Worm (Caenorhabditis elegans) whole organism, L4 larva: Measurements from ENCODE around the gene igcm-4.

Experiments used
- D1046.2 ChIP-seq: fragments of 200-800 bp; sonication (Bioruptor generic); IDR thresholded peaks from 2 replicates; pipeline ENCODE4 v1.3.6; 2022; ENCODE audit warnings: missing genetic modification characterization, missing compliant biosample characterization
- F37D6.2 ChIP-seq: sonication (generic microtip); optimal IDR thresholded peaks from 2 replicates; lab custom pipeline; 2016; ENCODE audit warnings: mild to moderate bottlenecking, missing genetic modification characterization, missing compliant biosample characterization
- F44E2.7 ChIP-seq: fragments of 200-800 bp; sonication (Bioruptor generic); IDR thresholded peaks from 2 replicates; pipeline ENCODE4 v2.1.2; 2022; ENCODE audit warnings: missing genetic modification characterization, missing compliant biosample characterization
- T26A8.4 ChIP-seq: fragments of 200-800 bp; sonication (Bioruptor generic); IDR thresholded peaks from 2 replicates; pipeline ENCODE4 v1.3.6; 2022; ENCODE audit warnings: missing genetic modification characterization, missing compliant biosample characterization
- Y48G9A.11 ChIP-seq: fragments of 200-800 bp; sonication (Bioruptor generic); IDR thresholded peaks from 2 replicates; pipeline ENCODE4 v1.3.6; 2022; ENCODE audit warnings: missing genetic modification reagents, missing genetic modification characterization, missing compliant biosample characterization
- Y5F2A.4 ChIP-seq: fragments of 200-800 bp; sonication (Bioruptor generic); optimal IDR thresholded peaks from 2 replicates; lab custom pipeline; 2018; ENCODE audit warnings: mild to moderate bottlenecking, missing genetic modification characterization, missing compliant biosample characterization
- Y75B8A.6 ChIP-seq: fragments of 200-800 bp; sonication (Bioruptor generic); IDR thresholded peaks from 2 replicates; pipeline ENCODE4 v1.3.6; 2022; ENCODE audit warnings: missing genetic modification reagents, missing genetic modification characterization, missing compliant biosample characterization
- ZK337.2 ChIP-seq: fragments of 200-800 bp; sonication (Bioruptor generic); IDR thresholded peaks from 2 replicates; pipeline ENCODE4 v1.3.6; 2022; ENCODE audit warnings: missing genetic modification reagents, missing genetic modification characterization, missing compliant biosample characterization
- ZK546.5 ChIP-seq, 2 experiments: sonication (generic microtip); optimal IDR thresholded peaks; 2 replicates each; lab custom pipeline; 2017; ENCODE audit warnings: missing biosample characterization in 2 of 2, missing genetic modification characterization in 2 of 2
- arid-1 ChIP-seq: fragments of 200-800 bp; sonication (Bioruptor generic); conservative IDR thresholded peaks from 2 replicates; pipeline ENCODE4 v1.3.6; 2022; ENCODE audit warnings: missing genetic modification reagents, missing genetic modification characterization, missing compliant biosample characterization
- ceh-20 ChIP-seq: fragments of 200-800 bp; sonication (Bioruptor generic); IDR thresholded peaks from 2 replicates; pipeline ENCODE4 v1.3.6; 2022; ENCODE audit warnings: missing genetic modification reagents, missing genetic modification characterization, missing compliant biosample characterization
- ceh-32 ChIP-seq: sonication (generic microtip); optimal IDR thresholded peaks from 2 replicates; lab custom pipeline; 2016; ENCODE audit warnings: mild to moderate bottlenecking, missing genetic modification characterization, missing compliant biosample characterization; ENCODE audit not compliant: poor library complexity
- ces-1 ChIP-seq: fragments of 150-350 bp; sonication (generic microtip); optimal IDR thresholded peaks from 4 replicates; lab custom pipeline; 2014; ENCODE audit warnings: missing biosample characterization, missing genetic modification reagents, missing genetic modification characterization
- cey-2 ChIP-seq: sonication (generic microtip); optimal IDR thresholded peaks from 3 replicates; lab custom pipeline; 2017; ENCODE audit warnings: missing genetic modification characterization, mild to moderate bottlenecking, missing compliant biosample characterization, antibody characterized with exemption, borderline replicate concordance; ENCODE audit not compliant: insufficient read depth
- dmd-6 ChIP-seq: fragments of 200-800 bp; sonication (Bioruptor generic); IDR thresholded peaks from 2 replicates; pipeline ENCODE4 v1.3.6; 2022; ENCODE audit warnings: missing genetic modification reagents, missing genetic modification characterization, missing compliant biosample characterization
- dmd-9 ChIP-seq: fragments of 200-800 bp; sonication (Bioruptor generic); IDR thresholded peaks from 2 replicates; pipeline ENCODE4 v1.3.6; 2022; ENCODE audit warnings: missing genetic modification reagents, missing genetic modification characterization, missing compliant biosample characterization
- duxl-1 ChIP-seq: sonication (generic microtip); optimal IDR thresholded peaks from 2 replicates; lab custom pipeline; 2016; ENCODE audit warnings: mild to moderate bottlenecking, missing genetic modification characterization, moderate library complexity, missing compliant biosample characterization; ENCODE audit not compliant: poor library complexity
- dve-1 ChIP-seq: sonication (generic microtip); optimal IDR thresholded peaks from 2 replicates; lab custom pipeline; 2017; ENCODE audit warnings: antibody characterized with exemption, mild to moderate bottlenecking, missing genetic modification characterization, missing compliant biosample characterization; ENCODE audit not compliant: insufficient read depth
- egl-27 ChIP-seq: sonication (generic microtip); optimal IDR thresholded peaks from 3 replicates; lab custom pipeline; 2017; ENCODE audit warnings: missing biosample characterization, missing genetic modification reagents, missing genetic modification characterization
- egl-43 ChIP-seq: fragments of 200-800 bp; sonication (Bioruptor generic); IDR thresholded peaks from 2 replicates; pipeline ENCODE4 v1.3.6; 2022; ENCODE audit warnings: missing genetic modification reagents, missing genetic modification characterization, missing compliant biosample characterization
- fos-1 ChIP-seq: fragments of 150-350 bp; optimal IDR thresholded peaks from 2 replicates; lab custom pipeline; 2014; ENCODE audit warnings: missing biosample characterization, missing genetic modification characterization
- gei-8 ChIP-seq: fragments of 200-800 bp; sonication (Bioruptor generic); optimal IDR thresholded peaks from 2 replicates; lab custom pipeline; 2018; ENCODE audit warnings: mild to moderate bottlenecking, missing genetic modification characterization, missing compliant biosample characterization
- hif-1 ChIP-seq, 2 experiments: sonication (generic microtip); optimal IDR thresholded peaks; 2 replicates each; lab custom pipeline; 2016 to 2017; ENCODE audit warnings: missing compliant biosample characterization in 2 of 2, missing genetic modification characterization in 2 of 2, missing genetic modification reagents in 2 of 2, missing genotype in 2 of 2, mild to moderate bottlenecking in 1 of 2
- hlh-11 ChIP-seq: fragments of 200-800 bp; sonication (Bioruptor generic); optimal IDR thresholded peaks from 2 replicates; lab custom pipeline; 2018; ENCODE audit warnings: mild to moderate bottlenecking, missing genetic modification characterization, missing compliant biosample characterization
- lim-7 ChIP-seq: fragments of 200-800 bp; sonication (Bioruptor generic); IDR thresholded peaks from 2 replicates; pipeline ENCODE4 v1.3.6; 2022; ENCODE audit warnings: missing genetic modification characterization, missing compliant biosample characterization
- lin-15B ChIP-seq: fragments of 150-350 bp; sonication (generic microtip); optimal IDR thresholded peaks from 3 replicates; lab custom pipeline; 2014; ENCODE audit warnings: missing biosample characterization, missing genetic modification characterization
- lir-3 ChIP-seq: sonication (generic microtip); optimal IDR thresholded peaks from 2 replicates; lab custom pipeline; 2016; ENCODE audit warnings: mild to moderate bottlenecking, missing genetic modification characterization, missing compliant biosample characterization
- madf-5 ChIP-seq, 2 experiments: fragments of 200-800 bp; sonication (Bioruptor generic); IDR thresholded peaks; 2 replicates each; pipeline ENCODE4 v1.3.6; 2022; ENCODE audit warnings: missing compliant biosample characterization in 2 of 2, missing genetic modification characterization in 2 of 2
- mdt-29 ChIP-seq: fragments of 200-800 bp; sonication (Bioruptor generic); IDR thresholded peaks from 2 replicates; pipeline ENCODE4 v1.3.6; 2022; ENCODE audit warnings: missing genetic modification reagents, missing genetic modification characterization, missing compliant biosample characterization
- mep-1 ChIP-seq: fragments of 150-350 bp; sonication (generic microtip); optimal IDR thresholded peaks from 3 replicates; lab custom pipeline; 2014; ENCODE audit warnings: missing biosample characterization, missing genetic modification characterization
- nhr-10 ChIP-seq: fragments of 150-350 bp; optimal IDR thresholded peaks from 2 replicates; lab custom pipeline; 2014; ENCODE audit warnings: missing biosample characterization, missing genetic modification characterization
- nhr-237 ChIP-seq: sonication (generic microtip); optimal IDR thresholded peaks from 2 replicates; lab custom pipeline; 2017; ENCODE audit warnings: missing biosample characterization, missing genetic modification characterization
- nhr-42 ChIP-seq: fragments of 200-800 bp; sonication (Bioruptor generic); IDR thresholded peaks from 2 replicates; pipeline ENCODE4 v1.3.6; 2022; ENCODE audit warnings: missing genetic modification characterization, missing compliant biosample characterization
- nhr-48 ChIP-seq: sonication (generic microtip); optimal IDR thresholded peaks from 2 replicates; lab custom pipeline; 2016; ENCODE audit warnings: mild to moderate bottlenecking, missing genetic modification characterization, missing compliant biosample characterization
- nhr-6 ChIP-seq: fragments of 150-350 bp; optimal IDR thresholded peaks from 2 replicates; lab custom pipeline; 2014; ENCODE audit warnings: missing biosample characterization, missing genetic modification characterization
- nhr-76 ChIP-seq: fragments of 150-350 bp; optimal IDR thresholded peaks from 2 replicates; lab custom pipeline; 2014; ENCODE audit warnings: missing biosample characterization, missing genetic modification characterization
- nhr-77 ChIP-seq: fragments of 150-350 bp; optimal IDR thresholded peaks from 2 replicates; lab custom pipeline; 2014; ENCODE audit warnings: missing biosample characterization, missing genetic modification characterization
- php-3 ChIP-seq: fragments of 200-800 bp; sonication (Bioruptor generic); IDR thresholded peaks from 2 replicates; pipeline ENCODE4 v1.3.6; 2022; ENCODE audit warnings: missing genetic modification reagents, missing genetic modification characterization, missing compliant biosample characterization
- pqm-1 ChIP-seq: sonication (generic microtip); optimal IDR thresholded peaks from 2 replicates; lab custom pipeline; 2017; ENCODE audit warnings: missing biosample characterization, missing genetic modification characterization
- set-16 ChIP-seq: fragments of 200-800 bp; sonication (Bioruptor generic); IDR thresholded peaks from 2 replicates; pipeline ENCODE4 v1.3.6; 2022; ENCODE audit warnings: missing genetic modification reagents, missing genetic modification characterization, missing compliant biosample characterization
- spr-1 ChIP-seq: sonication (generic microtip); optimal IDR thresholded peaks from 2 replicates; lab custom pipeline; 2016; ENCODE audit warnings: mild to moderate bottlenecking, missing genetic modification characterization, missing compliant biosample characterization
- tag-97 ChIP-seq: fragments of 200-800 bp; sonication (Bioruptor generic); IDR thresholded peaks from 2 replicates; pipeline ENCODE4 v1.3.6; 2022; ENCODE audit warnings: missing genetic modification characterization, missing compliant biosample characterization
- tra-1 ChIP-seq: fragments of 200-800 bp; sonication (Bioruptor generic); IDR thresholded peaks from 2 replicates; pipeline ENCODE4 v1.3.6; 2022; ENCODE audit warnings: missing genetic modification reagents, missing genetic modification characterization, missing compliant biosample characterization
- vab-7 ChIP-seq: fragments of 200-800 bp; sonication (Bioruptor generic); IDR thresholded peaks from 2 replicates; pipeline ENCODE4 v1.3.6; 2022; ENCODE audit warnings: missing genetic modification reagents, missing genetic modification characterization, missing compliant biosample characterization
- zfp-3 ChIP-seq: fragments of 200-800 bp; sonication (Bioruptor generic); conservative IDR thresholded peaks from 2 replicates; pipeline ENCODE4 v1.3.6; 2022; ENCODE audit warnings: missing genetic modification reagents, missing genetic modification characterization, missing compliant biosample characterization
- zip-11 ChIP-seq: fragments of 200-800 bp; sonication (Bioruptor generic); IDR thresholded peaks from 2 replicates; pipeline ENCODE4 v1.3.6; 2022; ENCODE audit warnings: missing genetic modification characterization, missing compliant biosample characterization
- ztf-7 ChIP-seq: fragments of 150-350 bp; optimal IDR thresholded peaks from 2 replicates; lab custom pipeline; 2014; ENCODE audit warnings: missing biosample characterization, missing genetic modification characterization

The igcm-4 gene

ce11 chrX:2068294-2068693, 22.1 kb upstream of the igcm-4 start (continued):
- TF ChIP-seq hlh-11 (tag; lab: Kevin White, UChicago) (peak; percentile 53), zip-11 (GFP tag; lab: Robert Waterston, UW) (no peak), mep-1 (no peak), nhr-10 (tag; lab: Kevin White, UChicago) (no peak), mdt-29 (GFP tag; lab: Robert Waterston, UW) (no peak), ztf-7 (tag; lab: Kevin White, UChicago) (no peak), zfp-3 (GFP tag; lab: Robert Waterston, UW) (no peak), vab-7 (GFP tag; lab: Robert Waterston, UW) (no peak), egl-43 (no peak), nhr-237 (no peak), Y5F2A.4 (GFP tag; lab: Kevin White, UChicago) (no peak), tag-97 (GFP tag; lab: Robert Waterston, UW) (no peak), lin-15B (tag; lab: Kevin White, UChicago) (no peak), arid-1 (GFP tag; lab: Robert Waterston, UW) (no peak), pqm-1 (tag; lab: Kevin White, UChicago) (peak; percentile 51), spr-1 (tag; lab: Kevin White, UChicago) (no peak), F44E2.7 (GFP tag; lab: Robert Waterston, UW) (no peak), egl-27 (tag; lab: Kevin White, UChicago) (no peak), set-16 (GFP tag; lab: Robert Waterston, UW) (no peak), dmd-6 (GFP tag; lab: Robert Waterston, UW) (peak; percentile 53), F37D6.2 (tag; lab: Kevin White, UChicago) (no peak), nhr-6 (tag; lab: Kevin White, UChicago) (no peak), duxl-1 (tag; lab: Kevin White, UChicago) (no peak), cey-2 (no peak), ZK546.5 (tag; optimal IDR thresholded peaks at IDR 0.05; lab: Kevin White, UChicago) (no peak), hif-1 (tag; optimal IDR thresholded peaks at IDR 0.05; lab: Kevin White, UChicago) (no peak), ceh-32 (tag; lab: Kevin White, UChicago) (no peak), nhr-76 (no peak), fos-1 (tag; lab: Kevin White, UChicago) (no peak), ceh-20 (no peak), gei-8 (no peak), lir-3 (no peak), Y48G9A.11 (no peak), nhr-77 (tag; lab: Kevin White, UChicago) (peak; percentile 59), ces-1 (GFP tag; lab: Kevin White, UChicago) (no peak)
- TF ChIP-seq, all 104 proteins: peak for 9

- TF ChIP-seq dve-1 = peak; percentile 4
- no peak for TF ChIP-seq nhr-48 (tag; lab: Kevin White, UChicago)
Measured at ce11 chrX:2064730-2065129, 18.6 kb upstream of the igcm-4 start, which contains the start of gene F49H12.7. TSS of gene F49H12.7 (plus strand) at chrX:2065030.

- peak; percentile 65; the same call in 1 of the 2 replicates for TF ChIP-seq lim-7
- TF ChIP-seq Y75B8A.6 (GFP tag; lab: Robert Waterston, UW) = 0 out of 2 replicates have a peak, but pooled peaks have one; percentile 16
- TF ChIP-seq dmd-9 (GFP tag; lab: Robert Waterston, UW) = peak; percentile 65; the same call in 1 of the 2 replicates
- TF ChIP-seq php-3 (GFP tag; lab: Robert Waterston, UW) = 0 out of 2 replicates have a peak, but pooled peaks have one; percentile 37
- TF ChIP-seq madf-5 (GFP tag; IDR thresholded peaks at IDR 0.05; lab: Robert Waterston, UW) = peak; percentile 15 to 58; a peak in 2 of 4 replicates
- TF ChIP-seq ZK337.2 (GFP tag; lab: Robert Waterston, UW) = peak; percentile 36; the same call in 1 of the 2 replicates
- 0 out of 2 replicates have a peak, but pooled peaks have one; percentile 11 for TF ChIP-seq tra-1 (GFP tag; lab: Robert Waterston, UW)
- 0 out of 2 replicates have a peak, but pooled peaks have one; percentile 30 for TF ChIP-seq tag-97 (GFP tag; lab: Robert Waterston, UW)
- peak; percentile 81; the same call in 1 of the 2 replicates for TF ChIP-seq nhr-42
- TF ChIP-seq F44E2.7 (GFP tag; lab: Robert Waterston, UW) = peak; percentile 42; the same call in 1 of the 2 replicates
- TF ChIP-seq D1046.2 (GFP tag; lab: Robert Waterston, UW) = peak; percentile 75; the same call in 1 of the 2 replicates
- TF ChIP-seq egl-43 = peak; percentile 54; the same call in 1 of the 2 replicates
- TF ChIP-seq T26A8.4 (GFP tag; lab: Robert Waterston, UW) = 0 out of 2 replicates have a peak, but pooled peaks have one; percentile 29
Measured at ce11 chrX:2058498-2059349, 12.6 kb upstream of the igcm-4 start.
